Worm (Caenorhabditis elegans) whole organism, L1 larva: ENCODE measurements around the gene K05G3.1.

Experiments
- C04F5.9 ChIP-seq: sonication (generic microtip); optimal IDR thresholded peaks from 2 replicates; lab custom pipeline; 2016; ENCODE audit warnings: missing genetic modification characterization, missing compliant biosample characterization
- F16B12.6 ChIP-seq: fragments of 150-350 bp; optimal IDR thresholded peaks from 2 replicates; lab custom pipeline; 2014; ENCODE audit warnings: missing biosample characterization, missing genetic modification characterization
- aha-1 ChIP-seq: fragments of 150-350 bp; optimal IDR thresholded peaks from 2 replicates; lab custom pipeline; 2014; ENCODE audit warnings: missing biosample characterization, missing genetic modification characterization
- alr-1 ChIP-seq: fragments of 200-800 bp; sonication (Bioruptor generic); optimal IDR thresholded peaks from 2 replicates; lab custom pipeline; 2018; ENCODE audit warnings: borderline replicate concordance, mild to moderate bottlenecking, missing genetic modification characterization, missing compliant biosample characterization
- blmp-1 ChIP-seq: fragments of 150-350 bp; optimal IDR thresholded peaks from 2 replicates; lab custom pipeline; 2014; ENCODE audit warnings: missing biosample characterization, missing genetic modification characterization
- ceh-82 ChIP-seq, 3 experiments: fragments of 150-350 bp in 1 of 3; sonication (generic microtip) in 2 of 3; optimal IDR thresholded peaks; 2 replicates each; lab custom pipeline; 2014 to 2017; ENCODE audit warnings: missing biosample characterization in 3 of 3, missing genetic modification characterization in 3 of 3
- ceh-88 ChIP-seq: fragments of 200-800 bp; sonication (Bioruptor generic); IDR thresholded peaks from 2 replicates; pipeline ENCODE4 v1.3.6; 2022; ENCODE audit warnings: missing genetic modification characterization, missing compliant biosample characterization
- ceh-90 ChIP-seq: sonication (generic microtip); optimal IDR thresholded peaks from 2 replicates; lab custom pipeline; 2016; ENCODE audit warnings: missing genetic modification characterization, missing compliant biosample characterization
- ces-1 ChIP-seq: fragments of 150-350 bp; optimal IDR thresholded peaks from 2 replicates; lab custom pipeline; 2014; ENCODE audit warnings: missing biosample characterization, missing genetic modification reagents, missing genetic modification characterization
- dsc-1 ChIP-seq: sonication (generic microtip); optimal IDR thresholded peaks from 2 replicates; lab custom pipeline; 2016; ENCODE audit warnings: mild to moderate bottlenecking, missing genetic modification characterization, missing compliant biosample characterization
- efl-1 ChIP-seq, 4 experiments: fragments of 150-350 bp; optimal IDR thresholded peaks in 3 of 4; peaks in 1 of 4; 1 replicate in 1 of 4; 2 replicates in 3 of 4; lab custom pipeline; 2014; ENCODE audit warnings: missing biosample characterization in 2 of 4, missing genetic modification characterization in 2 of 4, missing genetic modification reagents in 2 of 4
- egl-27 ChIP-seq, 2 experiments: fragments of 150-350 bp in 1 of 2; sonication (generic microtip); optimal IDR thresholded peaks; 3 replicates each; lab custom pipeline; 2017 to 2018; ENCODE audit warnings: missing biosample characterization in 2 of 2, missing genetic modification characterization in 2 of 2, missing genetic modification reagents in 2 of 2
- elt-2 ChIP-seq: sonication (generic microtip); optimal IDR thresholded peaks from 2 replicates; lab custom pipeline; 2016; ENCODE audit warnings: missing genetic modification characterization, mild to moderate bottlenecking, inconsistent platforms, missing compliant biosample characterization, missing genetic modification reagents
- elt-3 ChIP-seq, 6 experiments: fragments of 150-350 bp in 1 of 6; sonication (generic microtip); optimal IDR thresholded peaks; 2 replicates each; lab custom pipeline; 2017 to 2018; ENCODE audit warnings: missing biosample characterization in 6 of 6, missing genetic modification characterization in 6 of 6, inconsistent platforms in 1 of 6
- fos-1 ChIP-seq: fragments of 150-350 bp; optimal IDR thresholded peaks from 2 replicates; lab custom pipeline; 2014; ENCODE audit warnings: missing biosample characterization, missing genetic modification characterization
- hlh-17 ChIP-seq: fragments of 200-800 bp; sonication (Bioruptor generic); optimal IDR thresholded peaks from 2 replicates; lab custom pipeline; 2018; ENCODE audit warnings: missing genetic modification characterization, mild to moderate bottlenecking, missing compliant biosample characterization, moderate library complexity, borderline replicate concordance
- hlh-4 ChIP-seq: sonication (generic microtip); optimal IDR thresholded peaks from 2 replicates; lab custom pipeline; 2016; ENCODE audit warnings: mild to moderate bottlenecking, missing genetic modification characterization, missing compliant biosample characterization
- irx-1 ChIP-seq: sonication (generic microtip); optimal IDR thresholded peaks from 2 replicates; lab custom pipeline; 2016; ENCODE audit warnings: missing genetic modification characterization, missing compliant biosample characterization
- jun-1 ChIP-seq: fragments of 150-350 bp; optimal IDR thresholded peaks from 2 replicates; lab custom pipeline; 2014; ENCODE audit warnings: missing biosample characterization, missing genetic modification reagents, missing genetic modification characterization
- lin-13 ChIP-seq: fragments of 150-350 bp; optimal IDR thresholded peaks from 2 replicates; lab custom pipeline; 2014; ENCODE audit warnings: missing biosample characterization, missing genetic modification reagents, missing genetic modification characterization
- lin-14 ChIP-seq: fragments of 200-800 bp; sonication (Bioruptor generic); optimal IDR thresholded peaks from 2 replicates; lab custom pipeline; 2018; ENCODE audit warnings: mild to moderate bottlenecking, missing genetic modification characterization, moderate library complexity, missing compliant biosample characterization
- lin-15B ChIP-seq: fragments of 150-350 bp; sonication (generic microtip); optimal IDR thresholded peaks from 3 replicates; lab custom pipeline; 2014; ENCODE audit warnings: missing biosample characterization, missing genetic modification characterization
- lin-35 ChIP-seq, 2 experiments: fragments of 150-350 bp; optimal IDR thresholded peaks; 2 replicates each; lab custom pipeline; 2014; ENCODE audit warnings: missing biosample characterization in 2 of 2, missing genetic modification characterization in 2 of 2, missing genetic modification reagents in 2 of 2
- lsy-2 ChIP-seq, 2 experiments: fragments of 150-350 bp; optimal IDR thresholded peaks; 2 replicates each; lab custom pipeline; 2014; ENCODE audit warnings: missing biosample characterization in 2 of 2, missing genetic modification characterization in 2 of 2
- mdl-1 ChIP-seq, 2 experiments: fragments of 150-350 bp; optimal IDR thresholded peaks; 2 replicates each; lab custom pipeline; 2014 to 2017; ENCODE audit warnings: missing biosample characterization in 2 of 2, missing genetic modification characterization in 2 of 2, inconsistent platforms in 1 of 2
- nhr-11 ChIP-seq: fragments of 150-350 bp; optimal IDR thresholded peaks from 2 replicates; lab custom pipeline; 2014; ENCODE audit warnings: missing biosample characterization, missing genetic modification characterization
- nhr-12 ChIP-seq: sonication (generic microtip); optimal IDR thresholded peaks from 2 replicates; lab custom pipeline; 2017; ENCODE audit warnings: missing biosample characterization, missing genetic modification characterization
- nhr-237 ChIP-seq: fragments of 150-350 bp; optimal IDR thresholded peaks from 2 replicates; lab custom pipeline; 2014; ENCODE audit warnings: missing biosample characterization, missing genetic modification characterization
- nhr-71 ChIP-seq: sonication (generic microtip); optimal IDR thresholded peaks from 2 replicates; lab custom pipeline; 2016; ENCODE audit warnings: mild to moderate bottlenecking, missing genetic modification characterization, moderate library complexity, missing compliant biosample characterization
- nhr-76 ChIP-seq: sonication (generic microtip); optimal IDR thresholded peaks from 2 replicates; lab custom pipeline; 2017; ENCODE audit warnings: missing biosample characterization, missing genetic modification characterization
- nhr-77 ChIP-seq: fragments of 150-350 bp; optimal IDR thresholded peaks from 2 replicates; lab custom pipeline; 2014; ENCODE audit warnings: missing biosample characterization, missing genetic modification characterization
- nhr-84 ChIP-seq: sonication (generic microtip); optimal IDR thresholded peaks from 2 replicates; lab custom pipeline; 2017; ENCODE audit warnings: missing biosample characterization, missing genetic modification characterization
- nhr-85 ChIP-seq: sonication (generic microtip); peaks from one replicate; lab custom pipeline; 2016; ENCODE audit warnings: missing genetic modification characterization, inconsistent platforms, missing compliant biosample characterization
- nhr-90 ChIP-seq: sonication (generic microtip); optimal IDR thresholded peaks from 2 replicates; lab custom pipeline; 2016; ENCODE audit warnings: mild to moderate bottlenecking, missing genetic modification characterization, missing compliant biosample characterization; ENCODE audit not compliant: poor library complexity
- pag-3 ChIP-seq: sonication (generic microtip); optimal IDR thresholded peaks from 2 replicates; lab custom pipeline; 2017; ENCODE audit warnings: missing genetic modification characterization, mild to moderate bottlenecking, missing compliant biosample characterization, antibody characterized with exemption, borderline replicate concordance; ENCODE audit not compliant: insufficient read depth
- pax-3 ChIP-seq: fragments of 200-800 bp; sonication (Bioruptor generic); optimal IDR thresholded peaks from 2 replicates; lab custom pipeline; 2018; ENCODE audit warnings: mild to moderate bottlenecking, missing genetic modification characterization, moderate library complexity, missing compliant biosample characterization
- pqm-1 ChIP-seq: sonication (generic microtip); optimal IDR thresholded peaks from 3 replicates; lab custom pipeline; 2017; ENCODE audit warnings: missing biosample characterization, missing genetic modification characterization
- rnt-1 ChIP-seq: sonication (generic microtip); optimal IDR thresholded peaks from 2 replicates; lab custom pipeline; 2016; ENCODE audit warnings: mild to moderate bottlenecking, missing genetic modification characterization, moderate library complexity, missing compliant biosample characterization
- snu-23 ChIP-seq: sonication (generic microtip); optimal IDR thresholded peaks from 2 replicates; lab custom pipeline; 2016; ENCODE audit warnings: missing genetic modification characterization, missing compliant biosample characterization
- sptf-1 ChIP-seq: fragments of 150-350 bp; optimal IDR thresholded peaks from 2 replicates; lab custom pipeline; 2014; ENCODE audit warnings: missing biosample characterization, missing genetic modification characterization
- swsn-7 ChIP-seq: sonication (generic microtip); optimal IDR thresholded peaks from 2 replicates; lab custom pipeline; 2016; ENCODE audit warnings: missing genetic modification characterization, missing compliant biosample characterization
- unc-130 ChIP-seq: fragments of 150-350 bp; optimal IDR thresholded peaks from 2 replicates; lab custom pipeline; 2017; ENCODE audit warnings: missing biosample characterization, missing genetic modification characterization, inconsistent platforms
- unc-30 ChIP-seq: sonication (generic microtip); optimal IDR thresholded peaks from 2 replicates; lab custom pipeline; 2017; ENCODE audit warnings: missing biosample characterization, missing genetic modification characterization
- xbp-1 ChIP-seq: sonication (generic microtip); optimal IDR thresholded peaks from 2 replicates; lab custom pipeline; 2016; ENCODE audit warnings: missing genetic modification characterization, missing compliant biosample characterization
- zip-4 ChIP-seq: fragments of 200-800 bp; sonication (Bioruptor generic); optimal IDR thresholded peaks from 2 replicates; lab custom pipeline; 2018; ENCODE audit warnings: mild to moderate bottlenecking, missing genetic modification characterization, moderate library complexity, missing compliant biosample characterization
- ztf-11 ChIP-seq, 2 experiments: sonication (generic microtip); optimal IDR thresholded peaks; 2 replicates each; lab custom pipeline; 2016 to 2017; ENCODE audit warnings: missing genetic modification characterization in 2 of 2, missing biosample characterization in 1 of 2, missing compliant biosample characterization in 1 of 2
- ztf-4 ChIP-seq: fragments of 150-350 bp; optimal IDR thresholded peaks from 2 replicates; lab custom pipeline; 2014; ENCODE audit warnings: missing biosample characterization, missing genetic modification characterization

Gene K05G3.1

ce11 chrX:16521722-16522121 lies 20.6 kb downstream of the K05G3.1 start:
- TF ChIP-seq nhr-11 (tag; lab: Kevin White, UChicago) (no peak), zip-4 (GFP tag; lab: Kevin White, UChicago) (no peak), pqm-1 (no peak), lsy-2 (tag; optimal IDR thresholded peaks at IDR 0.05; lab: Kevin White, UChicago) (peak; percentile 21 to 72), aha-1 (no peak), elt-2 (tag; lab: Kevin White, UChicago) (no peak), alr-1 (tag; lab: Kevin White, UChicago) (no peak), fos-1 (tag; lab: Kevin White, UChicago) (no peak), nhr-90 (no peak), xbp-1 (no peak), snu-23 (no peak), ceh-90 (tag; lab: Kevin White, UChicago) (no peak), nhr-85 (tag; lab: Kevin White, UChicago) (peak; percentile 57), pag-3 (tag; lab: Kevin White, UChicago) (no peak), ztf-4 (no peak), nhr-71 (tag; lab: Kevin White, UChicago) (no peak), F16B12.6 (tag; lab: Kevin White, UChicago) (peak; percentile 20), hlh-17 (GFP tag; lab: Kevin White, UChicago) (no peak), irx-1 (tag; lab: Kevin White, UChicago) (no peak), lin-35 (GFP tag; optimal IDR thresholded peaks at IDR 0.05; lab: Kevin White, UChicago) (no peak), unc-30 (tag; lab: Kevin White, UChicago) (no peak), C04F5.9 (tag; lab: Kevin White, UChicago) (no peak), sptf-1 (no peak), nhr-76 (no peak), pax-3 (tag; lab: Kevin White, UChicago) (no peak), nhr-84 (no peak), ztf-11 (tag; optimal IDR thresholded peaks at IDR 0.05; lab: Kevin White, UChicago) (no peak)

ce11 chrX:16523827-16524226 lies 22.7 kb downstream of the K05G3.1 start:
- TF ChIP-seq nhr-71 (tag; lab: Kevin White, UChicago) = peak; percentile 49

- TF ChIP-seq ceh-82 (tag; optimal IDR thresholded peaks at IDR 0.05; lab: Kevin White, UChicago) (no peak), efl-1 (optimal IDR thresholded peaks at IDR 0.05; lab: Kevin White, UChicago) (no peak), efl-1 (GFP tag; optimal IDR thresholded peaks at IDR 0.05 in 1 of 2; lab: Kevin White, UChicago) (peak in 1 of 2 experiments; percentile 59), blmp-1 (tag; lab: Kevin White, UChicago) (no peak), lin-15B (no peak), nhr-76 (no peak), egl-27 (tag; optimal IDR thresholded peaks at IDR 0.05; lab: Kevin White, UChicago) (no peak)
Observed at ce11 chrX:16524310-16524709, 23.2 kb downstream of the K05G3.1 start.

DNA sequence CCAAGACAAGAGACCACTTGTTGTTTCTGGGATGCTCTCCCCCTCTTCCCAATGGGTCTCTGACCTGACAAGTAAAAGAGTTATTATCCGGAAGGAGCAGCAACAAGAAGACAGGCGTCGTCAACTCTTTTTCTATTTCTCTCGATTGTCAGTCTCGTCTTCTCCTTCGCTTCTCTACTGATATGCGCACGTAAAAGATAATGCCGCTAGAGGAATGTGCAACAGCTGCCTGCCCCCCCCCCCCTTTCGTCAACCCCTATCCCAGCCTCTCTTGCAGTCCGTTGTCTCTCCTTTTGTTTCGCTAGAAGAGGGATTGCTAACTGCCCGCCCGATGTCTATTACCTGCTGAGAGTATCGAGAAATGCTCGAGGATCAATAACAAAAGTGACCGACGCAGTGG lies 24.5 kb downstream of the K05G3.1 start:
- TF ChIP-seq aha-1 = no peak
- TF ChIP-seq sptf-1 = no peak
- peak; percentile 20 for TF ChIP-seq swsn-7 (tag; lab: Kevin White, UChicago)
- TF ChIP-seq dsc-1 (tag; lab: Kevin White, UChicago) = no peak
- peak; percentile 69 for TF ChIP-seq unc-130 (tag; lab: Kevin White, UChicago)
- TF ChIP-seq ztf-11 (tag; optimal IDR thresholded peaks at IDR 0.05; lab: Kevin White, UChicago) = no peak
- TF ChIP-seq efl-1 (optimal IDR thresholded peaks at IDR 0.05; lab: Kevin White, UChicago) = peak in 1 of 2 experiments; percentile 8
- TF ChIP-seq efl-1 (GFP tag; optimal IDR thresholded peaks at IDR 0.05 in 1 of 2; lab: Kevin White, UChicago) = no peak
- no peak for TF ChIP-seq jun-1
- no peak for TF ChIP-seq nhr-90
- TF ChIP-seq ceh-88 = no peak
- TF ChIP-seq nhr-11 (tag; lab: Kevin White, UChicago) = no peak
- no peak for TF ChIP-seq elt-2 (tag; lab: Kevin White, UChicago)
- TF ChIP-seq mdl-1 (tag; optimal IDR thresholded peaks at IDR 0.05; lab: Kevin White, UChicago) = no peak
- TF ChIP-seq elt-3 (tag; optimal IDR thresholded peaks at IDR 0.05; lab: Kevin White, UChicago) = no peak
- no peak for TF ChIP-seq lin-13 (GFP tag; lab: Kevin White, UChicago)
- no peak for TF ChIP-seq hlh-4 (tag; lab: Kevin White, UChicago)
- no peak for TF ChIP-seq ces-1 (GFP tag; lab: Kevin White, UChicago)
- TF ChIP-seq rnt-1 (tag; lab: Kevin White, UChicago) = peak; percentile 77
- no peak for TF ChIP-seq nhr-237 (tag; lab: Kevin White, UChicago)
- TF ChIP-seq nhr-85 (tag; lab: Kevin White, UChicago) = no peak
- TF ChIP-seq xbp-1 = peak; percentile 8
- peak; percentile 91 for TF ChIP-seq lin-14 (GFP tag; lab: Kevin White, UChicago)
- no peak for TF ChIP-seq nhr-12
- peak; percentile 47 for TF ChIP-seq snu-23
- no peak for TF ChIP-seq nhr-77 (tag; lab: Kevin White, UChicago)
